Worm (Caenorhabditis elegans) whole organism, L3 larva: ENCODE measurements around the gene rps-2.
A peak's percentile ranks its signal among the peaks of the same experiment; 100 is the strongest.

Experiments
- R02D3.7 ChIP-seq: fragments of 150-350 bp; optimal IDR thresholded peaks from 2 replicates; lab custom pipeline; 2014; ENCODE audit warnings: missing biosample characterization, missing genetic modification characterization
- ama-1 ChIP-seq: fragments of 150-350 bp; optimal IDR thresholded peaks from 2 replicates; lab custom pipeline; 2018
- ceh-16 ChIP-seq: sonication (generic microtip); optimal IDR thresholded peaks from 2 replicates; lab custom pipeline; 2017; ENCODE audit warnings: missing biosample characterization, missing genetic modification characterization
- ceh-28 ChIP-seq: fragments of 150-350 bp; optimal IDR thresholded peaks from 2 replicates; lab custom pipeline; 2014; ENCODE audit warnings: missing biosample characterization, missing genetic modification reagents, missing genetic modification characterization
- ceh-9 ChIP-seq: sonication (generic microtip); optimal IDR thresholded peaks from 2 replicates; lab custom pipeline; 2018; ENCODE audit warnings: missing biosample characterization, missing genetic modification characterization
- daf-12 ChIP-seq: fragments of 150-350 bp; optimal IDR thresholded peaks from 2 replicates; lab custom pipeline; 2014; ENCODE audit warnings: missing biosample characterization, missing genetic modification reagents, missing genetic modification characterization
- egl-5 ChIP-seq: fragments of 150-350 bp; optimal IDR thresholded peaks from 2 replicates; lab custom pipeline; 2017; ENCODE audit warnings: missing biosample characterization, missing genetic modification reagents, missing genetic modification characterization, inconsistent platforms
- elt-2 ChIP-seq: sonication (generic microtip); optimal IDR thresholded peaks from 2 replicates; lab custom pipeline; 2016; ENCODE audit warnings: missing genetic modification reagents, mild to moderate bottlenecking, missing genetic modification characterization, missing compliant biosample characterization
- elt-3 ChIP-seq, 3 experiments: fragments of 150-350 bp in 1 of 3; sonication (generic microtip) in 2 of 3; optimal IDR thresholded peaks; 2 replicates in 2 of 3; 4 replicates in 1 of 3; lab custom pipeline; 2014 to 2017; ENCODE audit warnings: missing biosample characterization in 3 of 3, missing genetic modification characterization in 3 of 3
- eor-1 ChIP-seq, 2 experiments: fragments of 150-350 bp; optimal IDR thresholded peaks; 2 replicates each; lab custom pipeline; 2014 to 2018; ENCODE audit warnings: missing biosample characterization in 2 of 2, missing genetic modification characterization in 2 of 2
- fkh-10 ChIP-seq: sonication (generic microtip); optimal IDR thresholded peaks from 2 replicates; lab custom pipeline; 2017; ENCODE audit warnings: missing biosample characterization, missing genetic modification reagents, missing genetic modification characterization
- fos-1 ChIP-seq: fragments of 150-350 bp; optimal IDR thresholded peaks from 2 replicates; lab custom pipeline; 2014; ENCODE audit warnings: missing biosample characterization, missing genetic modification characterization
- jun-1 ChIP-seq: fragments of 150-350 bp; optimal IDR thresholded peaks from 2 replicates; lab custom pipeline; 2014; ENCODE audit warnings: missing biosample characterization, missing genetic modification reagents, missing genetic modification characterization
- lin-15B ChIP-seq: fragments of 150-350 bp; optimal IDR thresholded peaks from 2 replicates; lab custom pipeline; 2014; ENCODE audit warnings: missing biosample characterization, missing genetic modification characterization
- lin-39 ChIP-seq: fragments of 150-350 bp; optimal IDR thresholded peaks from 2 replicates; lab custom pipeline; 2018; ENCODE audit warnings: missing biosample characterization, missing genetic modification reagents, missing genetic modification characterization
- lsy-12 ChIP-seq: sonication (generic microtip); optimal IDR thresholded peaks from 2 replicates; lab custom pipeline; 2016; ENCODE audit warnings: mild to moderate bottlenecking, missing genetic modification characterization, missing compliant biosample characterization
- mdl-1 ChIP-seq: fragments of 150-350 bp; optimal IDR thresholded peaks from 2 replicates; lab custom pipeline; 2014; ENCODE audit warnings: missing biosample characterization, missing genetic modification characterization
- mml-1 ChIP-seq: fragments of 150-350 bp; sonication (generic microtip); optimal IDR thresholded peaks from 3 replicates; lab custom pipeline; 2014; ENCODE audit warnings: missing biosample characterization, missing genetic modification characterization
- nfya-1 ChIP-seq: sonication (generic microtip); optimal IDR thresholded peaks from 2 replicates; lab custom pipeline; 2017; ENCODE audit warnings: missing genetic modification characterization, mild to moderate bottlenecking, missing compliant biosample characterization, antibody characterized with exemption, moderate library complexity; ENCODE audit not compliant: insufficient read depth
- nhr-11 ChIP-seq: fragments of 150-350 bp; optimal IDR thresholded peaks from 2 replicates; lab custom pipeline; 2014; ENCODE audit warnings: missing biosample characterization, missing genetic modification characterization
- nhr-12 ChIP-seq: fragments of 150-350 bp; optimal IDR thresholded peaks from 2 replicates; lab custom pipeline; 2014; ENCODE audit warnings: missing biosample characterization, missing genetic modification characterization
- nhr-23 ChIP-seq: fragments of 150-350 bp; optimal IDR thresholded peaks from 2 replicates; lab custom pipeline; 2014; ENCODE audit warnings: missing biosample characterization, missing genetic modification reagents, missing genetic modification characterization
- nhr-237 ChIP-seq: fragments of 150-350 bp; optimal IDR thresholded peaks from 2 replicates; lab custom pipeline; 2014; ENCODE audit warnings: missing biosample characterization, missing genetic modification characterization
- nhr-25 ChIP-seq: sonication (generic microtip); optimal IDR thresholded peaks from 2 replicates; lab custom pipeline; 2017; ENCODE audit warnings: missing biosample characterization, missing genetic modification characterization
- nhr-43 ChIP-seq: sonication (generic microtip); optimal IDR thresholded peaks from 2 replicates; lab custom pipeline; 2016; ENCODE audit warnings: mild to moderate bottlenecking, missing genetic modification characterization, missing compliant biosample characterization; ENCODE audit not compliant: poor library complexity, severe bottlenecking
- nhr-67 ChIP-seq: fragments of 150-350 bp; optimal IDR thresholded peaks from 2 replicates; lab custom pipeline; 2014; ENCODE audit warnings: missing biosample characterization, missing genetic modification characterization
- nhr-76 ChIP-seq: fragments of 150-350 bp; sonication (generic microtip); optimal IDR thresholded peaks from 5 replicates; lab custom pipeline; 2014; ENCODE audit warnings: missing biosample characterization, missing genetic modification characterization
- nhr-77 ChIP-seq: fragments of 150-350 bp; optimal IDR thresholded peaks from 2 replicates; lab custom pipeline; 2014; ENCODE audit warnings: missing biosample characterization, missing genetic modification characterization
- pqm-1 ChIP-seq: fragments of 150-350 bp; optimal IDR thresholded peaks from 2 replicates; lab custom pipeline; 2017; ENCODE audit warnings: missing biosample characterization, missing genetic modification characterization, inconsistent platforms
- sea-2 ChIP-seq: fragments of 150-350 bp; sonication (generic microtip); optimal IDR thresholded peaks from 4 replicates; lab custom pipeline; 2014; ENCODE audit warnings: missing biosample characterization, missing genetic modification reagents, missing genetic modification characterization
- skn-1 ChIP-seq: fragments of 150-350 bp; optimal IDR thresholded peaks from 2 replicates; lab custom pipeline; 2014; ENCODE audit warnings: missing biosample characterization, missing genetic modification characterization
- snpc-4 ChIP-seq: fragments of 150-350 bp; optimal IDR thresholded peaks from 2 replicates; lab custom pipeline; 2014; ENCODE audit warnings: missing biosample characterization, missing genetic modification characterization
- unc-62 ChIP-seq: fragments of 150-350 bp; sonication (generic microtip); optimal IDR thresholded peaks from 4 replicates; lab custom pipeline; 2014; ENCODE audit warnings: missing biosample characterization, missing genetic modification reagents, missing genetic modification characterization
- ztf-11 ChIP-seq: fragments of 150-350 bp; optimal IDR thresholded peaks from 2 replicates; lab custom pipeline; 2014; ENCODE audit warnings: missing biosample characterization, missing genetic modification characterization
- ztf-4 ChIP-seq: fragments of 150-350 bp; optimal IDR thresholded peaks from 2 replicates; lab custom pipeline; 2014; ENCODE audit warnings: missing biosample characterization, missing genetic modification characterization

The rps-2 gene

ce11 chrIV:7926102-7926840, at the start of gene rps-2:
rps-2 (minus strand) TSS chrIV:7926391.
- no peak for TF ChIP-seq nhr-23 (tag; lab: Kevin White, UChicago)
- TF ChIP-seq lin-15B (tag; lab: Kevin White, UChicago) = peak; percentile 41
- TF ChIP-seq nhr-25 (tag; lab: Kevin White, UChicago) = peak; percentile 21
- peak; percentile 58 for TF ChIP-seq egl-5

- TF ChIP-seq jun-1 (tag; lab: Kevin White, UChicago) (no peak), ama-1 (lab: Kevin White, UChicago) (no peak), mml-1 (tag; lab: Kevin White, UChicago) (no peak), ceh-16 (tag; lab: Kevin White, UChicago) (no peak), fos-1 (no peak), unc-62 (GFP tag; lab: Kevin White, UChicago) (no peak), nhr-77 (tag; lab: Kevin White, UChicago) (no peak), nhr-12 (tag; lab: Kevin White, UChicago) (no peak), nhr-25 (tag; lab: Kevin White, UChicago) (no peak), mdl-1 (tag; lab: Kevin White, UChicago) (no peak), elt-2 (tag; lab: Kevin White, UChicago) (no peak), R02D3.7 (tag; lab: Kevin White, UChicago) (no peak), elt-3 (tag; optimal IDR thresholded peaks at IDR 0.05; lab: Kevin White, UChicago) (no peak), egl-5 (no peak), eor-1 (tag; optimal IDR thresholded peaks at IDR 0.05; lab: Kevin White, UChicago) (no peak), lin-39 (tag; lab: Kevin White, UChicago) (no peak)
Measured at ce11 chrIV:7967006-7967405, 40.8 kb upstream of the rps-2 start, which contains the start of gene F57H12.5. F57H12.5 (plus strand) TSS chrIV:7967306.

- TF ChIP-seq nhr-237 (tag; lab: Kevin White, UChicago) = no peak
- TF ChIP-seq pqm-1 (tag; lab: Kevin White, UChicago) = no peak
- no peak for TF ChIP-seq skn-1 (tag; lab: Kevin White, UChicago)
- TF ChIP-seq nhr-67 (tag; lab: Kevin White, UChicago) = no peak
- TF ChIP-seq ceh-28 (tag; lab: Kevin White, UChicago) = no peak
- no peak for TF ChIP-seq egl-5
- TF ChIP-seq nhr-76 = no peak
- TF ChIP-seq ztf-11 (tag; lab: Kevin White, UChicago) = no peak
- no peak for TF ChIP-seq nfya-1 (tag; lab: Kevin White, UChicago)
- TF ChIP-seq lsy-12 (tag; lab: Kevin White, UChicago) = no peak
- TF ChIP-seq elt-2 (tag; lab: Kevin White, UChicago) = no peak
- no peak for TF ChIP-seq nhr-77 (tag; lab: Kevin White, UChicago)
Measured at ce11 chrIV:7961889-7962342, 35.7 kb upstream of the rps-2 start.

ce11 chrIV:7958092-7958491, 31.9 kb upstream of the rps-2 start:
- TF ChIP-seq sea-2 (GFP tag; lab: Kevin White, UChicago) (no peak), nhr-11 (no peak), eor-1 (tag; optimal IDR thresholded peaks at IDR 0.05; lab: Kevin White, UChicago) (no peak), lsy-12 (tag; lab: Kevin White, UChicago) (no peak), nhr-77 (tag; lab: Kevin White, UChicago) (no peak), ztf-4 (tag; lab: Kevin White, UChicago) (no peak), snpc-4 (tag; lab: Kevin White, UChicago) (no peak), ceh-9 (tag; lab: Kevin White, UChicago) (no peak), jun-1 (tag; lab: Kevin White, UChicago) (no peak), skn-1 (tag; lab: Kevin White, UChicago) (no peak), ztf-11 (tag; lab: Kevin White, UChicago) (no peak), mdl-1 (tag; lab: Kevin White, UChicago) (no peak), fkh-10 (no peak), nhr-237 (tag; lab: Kevin White, UChicago) (no peak), nhr-43 (no peak), daf-12 (tag; lab: Kevin White, UChicago) (no peak), nhr-12 (tag; lab: Kevin White, UChicago) (no peak), ceh-16 (tag; lab: Kevin White, UChicago) (no peak), fos-1 (no peak)
